Fruit fly (Drosophila melanogaster): Measurements from ENCODE around the gene CG15892.
A peak's percentile ranks its signal among the peaks of the same experiment; 100 is the strongest.

CG15892 gene

dm6 chrX:6311516-6311915 is 17.4 kb upstream of the CG15892 start (continued):
- TF ChIP-seq CG12391 (tag; optimal IDR thresholded peaks at IDR 0.05) (peak; percentile 11), Xbp1 (GFP tag; optimal IDR thresholded peaks at IDR 0.05) (no peak), Sox102F (GFP tag; optimal IDR thresholded peaks at IDR 0.05) (peak; percentile 35), nerfin-2 (GFP tag; IDR thresholded peaks at IDR 0.05; ENCODE audit: partially characterized antibody) (no peak), BtbVII (GFP tag; optimal IDR thresholded peaks at IDR 0.05) (no peak), luna (GFP tag; optimal IDR thresholded peaks at IDR 0.05) (no peak), slp2 (GFP tag; optimal IDR thresholded peaks at IDR 0.05) (no peak), Nf-YC (tag; optimal IDR thresholded peaks at IDR 0.05) (no peak), unpg (GFP tag; optimal IDR thresholded peaks at IDR 0.05) (peak; percentile 34), jumu (GFP tag; optimal IDR thresholded peaks at IDR 0.05) (no peak), Sry-δ (GFP tag; optimal IDR thresholded peaks at IDR 0.05) (no peak), CG11504 (tag; optimal IDR thresholded peaks at IDR 0.05) (peak; percentile 42), CG33557 (GFP tag; optimal IDR thresholded peaks at IDR 0.05) (no peak), CG34376 (GFP tag; optimal IDR thresholded peaks at IDR 0.05) (no peak), fru (optimal IDR thresholded peaks at IDR 0.05) (no peak), dati (GFP tag; IDR thresholded peaks at IDR 0.05) (no peak), row (GFP tag; IDR thresholded peaks at IDR 0.05) (peak; percentile 54), CG32532 (GFP tag; IDR thresholded peaks at IDR 0.05) (no peak), pnt (GFP tag; optimal IDR thresholded peaks at IDR 0.05) (no peak), nerfin-1 (tag; optimal IDR thresholded peaks at IDR 0.05) (no peak), CG15514 (GFP tag; optimal IDR thresholded peaks at IDR 0.05) (no peak), chm (GFP tag; IDR thresholded peaks at IDR 0.05) (no peak), lab (GFP tag; optimal IDR thresholded peaks at IDR 0.05) (peak; percentile 49), Mad (GFP tag; optimal IDR thresholded peaks at IDR 0.05) (no peak), bowl (GFP tag; IDR thresholded peaks at IDR 0.05) (no peak)

- TF ChIP-seq dati (GFP tag; IDR thresholded peaks at IDR 0.05) (no peak), Antp (GFP tag; optimal IDR thresholded peaks at IDR 0.05) (peak; percentile 7), wdn (GFP tag; IDR thresholded peaks at IDR 0.05) (0 out of 2 replicates have a peak, but pooled peaks have one; percentile 21), chm (GFP tag; IDR thresholded peaks at IDR 0.05) (no peak), knrl (GFP tag; IDR thresholded peaks at IDR 0.05; ENCODE audit: partially characterized antibody) (no peak), Ptx1 (GFP tag; IDR thresholded peaks at IDR 0.05) (peak; percentile 25; the same call in 1 of the 2 replicates), CG6689 (GFP tag; IDR thresholded peaks at IDR 0.05) (0 out of 2 replicates have a peak, but pooled peaks have one; percentile 14), dmrt99B (tag; optimal IDR thresholded peaks at IDR 0.05) (peak; percentile 51), Hmr (GFP tag; optimal IDR thresholded peaks at IDR 0.05) (peak; percentile 39), CG13123 (GFP tag; optimal IDR thresholded peaks at IDR 0.05) (no peak), p53 (GFP tag; optimal IDR thresholded peaks at IDR 0.05) (no peak), ttk (GFP tag; IDR thresholded peaks at IDR 0.05) (0 out of 2 replicates have a peak, but pooled peaks have one; percentile 12), tx (GFP tag; optimal IDR thresholded peaks at IDR 0.05) (no peak), CG1792 (GFP tag; optimal IDR thresholded peaks at IDR 0.05) (peak; percentile 8), Optix (GFP tag; IDR thresholded peaks at IDR 0.05) (0 out of 3 replicates have a peak, but pooled peaks have one; percentile 19), CG2678 (tag; optimal IDR thresholded peaks at IDR 0.05) (peak; percentile 47), nmo (GFP tag; optimal IDR thresholded peaks at IDR 0.05) (peak; percentile 19), CG32772 (GFP tag; IDR thresholded peaks at IDR 0.05) (no peak), stc (GFP tag; IDR thresholded peaks at IDR 0.05) (no peak), ATbp (GFP tag; optimal IDR thresholded peaks at IDR 0.05) (peak; percentile 35), Sox102F (GFP tag; optimal IDR thresholded peaks at IDR 0.05) (peak; percentile 53), Hr39 (optimal IDR thresholded peaks at IDR 0.05) (no peak), D (optimal IDR thresholded peaks at IDR 0.05) (no peak), D (GFP tag; optimal IDR thresholded peaks at IDR 0.05) (no peak), Blimp-1 (GFP tag; optimal IDR thresholded peaks at IDR 0.05) (peak; percentile 5), trem (tag; optimal IDR thresholded peaks at IDR 0.05) (no peak), grn (GFP tag; optimal IDR thresholded peaks at IDR 0.05) (no peak), CG16779 (GFP tag; IDR thresholded peaks at IDR 0.05) (no peak), esg (GFP tag; conservative IDR thresholded peaks at IDR 0.05) (0 out of 2 replicates have a peak, but pooled peaks have one; percentile 6), CG15269 (tag; optimal IDR thresholded peaks at IDR 0.05) (peak; percentile 32)
Observed at dm6 chrX:6310408-6310807, 16.3 kb upstream of the CG15892 start.
